Worm (Caenorhabditis elegans) whole organism, L3 larva: Measurements from ENCODE around the gene C42D4.3.

Experiments
- R02D3.7 ChIP-seq: fragments of 150-350 bp; optimal IDR thresholded peaks from 2 replicates; lab custom pipeline; 2014; ENCODE audit warnings: missing biosample characterization, missing genetic modification characterization
- ama-1 ChIP-seq: fragments of 150-350 bp; optimal IDR thresholded peaks from 2 replicates; lab custom pipeline; 2018
- ceh-16 ChIP-seq: sonication (generic microtip); optimal IDR thresholded peaks from 2 replicates; lab custom pipeline; 2017; ENCODE audit warnings: missing biosample characterization, missing genetic modification characterization
- ceh-28 ChIP-seq: fragments of 150-350 bp; optimal IDR thresholded peaks from 2 replicates; lab custom pipeline; 2014; ENCODE audit warnings: missing biosample characterization, missing genetic modification reagents, missing genetic modification characterization
- ceh-82 ChIP-seq: fragments of 150-350 bp; optimal IDR thresholded peaks from 2 replicates; lab custom pipeline; 2014; ENCODE audit warnings: missing biosample characterization, missing genetic modification characterization
- ceh-9 ChIP-seq: sonication (generic microtip); optimal IDR thresholded peaks from 2 replicates; lab custom pipeline; 2018; ENCODE audit warnings: missing biosample characterization, missing genetic modification characterization
- daf-12 ChIP-seq: fragments of 150-350 bp; optimal IDR thresholded peaks from 2 replicates; lab custom pipeline; 2014; ENCODE audit warnings: missing biosample characterization, missing genetic modification reagents, missing genetic modification characterization
- egl-5 ChIP-seq: fragments of 150-350 bp; optimal IDR thresholded peaks from 2 replicates; lab custom pipeline; 2017; ENCODE audit warnings: missing biosample characterization, missing genetic modification reagents, missing genetic modification characterization, inconsistent platforms
- elt-1 ChIP-seq: fragments of 150-350 bp; optimal IDR thresholded peaks from 2 replicates; lab custom pipeline; 2014; ENCODE audit warnings: missing biosample characterization, missing genetic modification characterization
- elt-2 ChIP-seq: sonication (generic microtip); optimal IDR thresholded peaks from 2 replicates; lab custom pipeline; 2016; ENCODE audit warnings: missing genetic modification reagents, mild to moderate bottlenecking, missing genetic modification characterization, missing compliant biosample characterization
- elt-3 ChIP-seq, 3 experiments: fragments of 150-350 bp in 1 of 3; sonication (generic microtip) in 2 of 3; optimal IDR thresholded peaks; 2 replicates in 2 of 3; 4 replicates in 1 of 3; lab custom pipeline; 2014 to 2017; ENCODE audit warnings: missing biosample characterization in 3 of 3, missing genetic modification characterization in 3 of 3
- fkh-10 ChIP-seq: sonication (generic microtip); optimal IDR thresholded peaks from 2 replicates; lab custom pipeline; 2017; ENCODE audit warnings: missing biosample characterization, missing genetic modification reagents, missing genetic modification characterization
- fkh-2 ChIP-seq: fragments of 150-350 bp; optimal IDR thresholded peaks from 2 replicates; lab custom pipeline; 2014; ENCODE audit warnings: missing biosample characterization, missing genetic modification reagents, missing genetic modification characterization
- hmg-11 ChIP-seq: sonication (generic microtip); optimal IDR thresholded peaks from 2 replicates; lab custom pipeline; 2016; ENCODE audit warnings: missing genetic modification characterization, missing compliant biosample characterization
- jun-1 ChIP-seq: fragments of 150-350 bp; optimal IDR thresholded peaks from 2 replicates; lab custom pipeline; 2014; ENCODE audit warnings: missing biosample characterization, missing genetic modification reagents, missing genetic modification characterization
- lin-15B ChIP-seq: fragments of 150-350 bp; optimal IDR thresholded peaks from 2 replicates; lab custom pipeline; 2014; ENCODE audit warnings: missing biosample characterization, missing genetic modification characterization
- lin-39 ChIP-seq: fragments of 150-350 bp; optimal IDR thresholded peaks from 2 replicates; lab custom pipeline; 2018; ENCODE audit warnings: missing biosample characterization, missing genetic modification reagents, missing genetic modification characterization
- nfya-1 ChIP-seq: sonication (generic microtip); optimal IDR thresholded peaks from 2 replicates; lab custom pipeline; 2017; ENCODE audit warnings: missing genetic modification characterization, mild to moderate bottlenecking, missing compliant biosample characterization, antibody characterized with exemption, moderate library complexity; ENCODE audit not compliant: insufficient read depth
- nhr-12 ChIP-seq: fragments of 150-350 bp; optimal IDR thresholded peaks from 2 replicates; lab custom pipeline; 2014; ENCODE audit warnings: missing biosample characterization, missing genetic modification characterization
- nhr-237 ChIP-seq: fragments of 150-350 bp; optimal IDR thresholded peaks from 2 replicates; lab custom pipeline; 2014; ENCODE audit warnings: missing biosample characterization, missing genetic modification characterization
- nhr-25 ChIP-seq: sonication (generic microtip); optimal IDR thresholded peaks from 2 replicates; lab custom pipeline; 2017; ENCODE audit warnings: missing biosample characterization, missing genetic modification characterization
- nhr-28 ChIP-seq: fragments of 150-350 bp; optimal IDR thresholded peaks from 2 replicates; lab custom pipeline; 2014; ENCODE audit warnings: missing biosample characterization, missing genetic modification characterization
- nhr-67 ChIP-seq: fragments of 150-350 bp; optimal IDR thresholded peaks from 2 replicates; lab custom pipeline; 2014; ENCODE audit warnings: missing biosample characterization, missing genetic modification characterization
- nhr-77 ChIP-seq: fragments of 150-350 bp; optimal IDR thresholded peaks from 2 replicates; lab custom pipeline; 2014; ENCODE audit warnings: missing biosample characterization, missing genetic modification characterization
- pha-4 ChIP-seq: fragments of 150-350 bp; optimal IDR thresholded peaks from 2 replicates; lab custom pipeline; 2014; ENCODE audit warnings: missing biosample characterization, missing genetic modification reagents, missing genetic modification characterization
- pqm-1 ChIP-seq: fragments of 150-350 bp; optimal IDR thresholded peaks from 2 replicates; lab custom pipeline; 2017; ENCODE audit warnings: missing biosample characterization, missing genetic modification characterization, inconsistent platforms
- sea-2 ChIP-seq: fragments of 150-350 bp; sonication (generic microtip); optimal IDR thresholded peaks from 4 replicates; lab custom pipeline; 2014; ENCODE audit warnings: missing biosample characterization, missing genetic modification reagents, missing genetic modification characterization
- skn-1 ChIP-seq: fragments of 150-350 bp; optimal IDR thresholded peaks from 2 replicates; lab custom pipeline; 2014; ENCODE audit warnings: missing biosample characterization, missing genetic modification characterization
- tbx-2 ChIP-seq: sonication (generic microtip); optimal IDR thresholded peaks from 2 replicates; lab custom pipeline; 2016; ENCODE audit warnings: mild to moderate bottlenecking, missing genetic modification characterization, missing compliant biosample characterization
- unc-39 ChIP-seq: sonication (generic microtip); optimal IDR thresholded peaks from 4 replicates; lab custom pipeline; 2017; ENCODE audit warnings: missing biosample characterization, missing genetic modification characterization
- unc-62 ChIP-seq: fragments of 150-350 bp; sonication (generic microtip); optimal IDR thresholded peaks from 4 replicates; lab custom pipeline; 2014; ENCODE audit warnings: missing biosample characterization, missing genetic modification reagents, missing genetic modification characterization
- zag-1 ChIP-seq: fragments of 150-350 bp; optimal IDR thresholded peaks from 2 replicates; lab custom pipeline; 2014; ENCODE audit warnings: missing biosample characterization, missing genetic modification characterization
- ztf-11 ChIP-seq: fragments of 150-350 bp; optimal IDR thresholded peaks from 2 replicates; lab custom pipeline; 2014; ENCODE audit warnings: missing biosample characterization, missing genetic modification characterization
- ztf-4 ChIP-seq: fragments of 150-350 bp; optimal IDR thresholded peaks from 2 replicates; lab custom pipeline; 2014; ENCODE audit warnings: missing biosample characterization, missing genetic modification characterization

C42D4.3 gene

ce11 chrIV:7191745-7192144 is 12.7 kb downstream of the C42D4.3 start, which contains the start of gene R13A1.5:
Gene R13A1.5 (minus strand): TSS chrIV:7191845.
- TF ChIP-seq lin-39 (tag; lab: Kevin White, UChicago) (no peak), nhr-28 (tag; lab: Kevin White, UChicago) (no peak), unc-39 (no peak), fkh-10 (no peak), pqm-1 (no peak), ztf-11 (tag; lab: Kevin White, UChicago) (no peak), ceh-16 (tag; lab: Kevin White, UChicago) (no peak), nfya-1 (tag; lab: Kevin White, UChicago) (no peak), R02D3.7 (tag; lab: Kevin White, UChicago) (no peak)

DNA sequence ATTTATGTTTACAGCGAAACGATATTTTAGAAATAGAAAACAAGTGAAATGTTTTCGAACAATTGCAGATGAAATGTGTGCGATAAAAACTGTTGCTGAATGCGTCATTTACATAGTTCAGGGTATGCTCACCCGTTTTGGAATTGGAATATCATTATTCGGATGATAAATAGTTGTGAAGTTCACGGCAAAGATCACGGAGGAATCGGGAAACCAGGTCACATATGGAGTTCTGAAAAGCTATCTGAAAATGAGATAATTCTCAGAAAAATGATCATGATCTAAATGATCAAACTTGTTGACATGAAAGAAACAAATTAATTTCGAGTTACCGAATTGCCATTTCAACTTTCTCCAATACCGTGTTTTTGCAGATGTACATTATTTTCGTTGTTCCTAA is 16.7 kb downstream of the C42D4.3 start, which contains the start of gene best-16:
Gene best-16, minus strand, starts transcription at position 101 of the 400 bp plus-strand sequence.
- TF ChIP-seq nhr-237 (tag; lab: Kevin White, UChicago) = no peak
- TF ChIP-seq nhr-28 (tag; lab: Kevin White, UChicago) = no peak
- TF ChIP-seq ceh-9 (tag; lab: Kevin White, UChicago) = no peak
- no peak for TF ChIP-seq nhr-67 (tag; lab: Kevin White, UChicago)
- TF ChIP-seq fkh-2 (tag; lab: Kevin White, UChicago) = no peak
- no peak for TF ChIP-seq ceh-28 (tag; lab: Kevin White, UChicago)
- TF ChIP-seq nhr-25 = no peak

DNA sequence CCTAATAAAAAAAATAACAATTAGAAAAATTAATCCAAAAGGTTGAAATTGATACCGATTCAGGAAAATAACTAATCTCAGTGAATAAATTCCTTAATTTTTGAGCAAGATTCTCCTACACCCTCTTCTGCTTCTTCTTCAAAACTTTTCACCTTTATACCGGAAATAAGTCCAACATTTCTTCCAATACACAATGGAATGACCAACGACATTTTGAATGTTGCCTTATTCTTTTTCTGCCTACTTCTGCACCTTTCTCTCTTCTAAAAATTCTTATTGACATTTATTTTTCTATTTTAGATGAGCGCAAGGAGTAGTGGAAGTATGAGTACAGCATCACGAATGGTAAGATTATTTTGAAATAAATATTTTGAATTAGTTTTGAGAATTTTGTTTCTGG is 17.8 kb downstream of the C42D4.3 start, which contains the start of gene unc-8:
Gene unc-8, plus strand, starts transcription at position 301 of the 400 bp plus-strand sequence.
- TF ChIP-seq elt-1 (tag; lab: Kevin White, UChicago) (no peak), elt-2 (tag; lab: Kevin White, UChicago) (no peak), skn-1 (no peak), unc-62 (GFP tag; lab: Kevin White, UChicago) (no peak), hmg-11 (no peak), nhr-77 (no peak), nhr-28 (tag; lab: Kevin White, UChicago) (no peak), elt-3 (tag; optimal IDR thresholded peaks at IDR 0.05; lab: Kevin White, UChicago) (no peak), nfya-1 (tag; lab: Kevin White, UChicago) (no peak), tbx-2 (tag; lab: Kevin White, UChicago) (no peak), jun-1 (tag; lab: Kevin White, UChicago) (no peak), ceh-16 (tag; lab: Kevin White, UChicago) (no peak), zag-1 (tag; lab: Kevin White, UChicago) (no peak), egl-5 (tag; lab: Kevin White, UChicago) (no peak), ceh-28 (tag; lab: Kevin White, UChicago) (no peak), daf-12 (tag; lab: Kevin White, UChicago) (no peak)

- no peak for TF ChIP-seq unc-62 (GFP tag; lab: Kevin White, UChicago)
- TF ChIP-seq lin-15B (tag; lab: Kevin White, UChicago) = no peak
- no peak for TF ChIP-seq elt-1 (tag; lab: Kevin White, UChicago)
- TF ChIP-seq ama-1 (lab: Kevin White, UChicago) = no peak
- no peak for TF ChIP-seq nhr-12 (tag; lab: Kevin White, UChicago)
- no peak for TF ChIP-seq R02D3.7 (tag; lab: Kevin White, UChicago)
- no peak for TF ChIP-seq pqm-1
- no peak for TF ChIP-seq egl-5 (tag; lab: Kevin White, UChicago)
- TF ChIP-seq nhr-25 = no peak
- no peak for TF ChIP-seq ceh-16 (tag; lab: Kevin White, UChicago)
- no peak for TF ChIP-seq ztf-11 (tag; lab: Kevin White, UChicago)
- TF ChIP-seq, all 47 proteins: peak for 0
Measured at ce11 chrIV:7203696-7204095, 24.7 kb downstream of the C42D4.3 start, which contains the start of gene R13A1.3. Gene R13A1.3 (plus strand): TSS chrIV:7203996.

- TF ChIP-seq ztf-4 (tag; lab: Kevin White, UChicago) (no peak), ceh-82 (tag; lab: Kevin White, UChicago) (no peak), ama-1 (lab: Kevin White, UChicago) (no peak), sea-2 (no peak), fkh-2 (tag; lab: Kevin White, UChicago) (no peak), egl-5 (tag; lab: Kevin White, UChicago) (no peak), lin-39 (tag; lab: Kevin White, UChicago) (no peak), pha-4 (no peak), nhr-237 (tag; lab: Kevin White, UChicago) (no peak), nhr-67 (tag; lab: Kevin White, UChicago) (no peak)
Measured at ce11 chrIV:7205969-7206368, 26.9 kb downstream of the C42D4.3 start, which contains the start of gene kcc-1. Gene kcc-1 (plus strand): TSS chrIV:7206269.
